Fruit fly (Drosophila melanogaster) whole organism, embryonic: ENCODE results near the gene CG12078.

Experiments
- Adf1 ChIP-seq: fragments of 200-800 bp; sonication (Bioruptor generic); IDR thresholded peaks from 2 replicates; pipeline ENCODE4 v1.3.6; 2022; ENCODE audit warnings: missing biosample characterization, missing genetic modification characterization
- CG10366 ChIP-seq: fragments of 200-800 bp; sonication (Bioruptor generic); IDR thresholded peaks from 2 replicates; pipeline ENCODE4 v1.3.6; 2022; ENCODE audit warnings: missing biosample characterization, missing genetic modification characterization
- CG10543 ChIP-seq: fragments of 200-800 bp; sonication (Bioruptor generic); optimal IDR thresholded peaks from 3 replicates; lab custom pipeline; 2017; ENCODE audit warnings: missing biosample characterization, mild to moderate bottlenecking, missing genetic modification characterization, moderate library complexity
- CG12744 ChIP-seq: fragments of 200-800 bp; sonication (Bioruptor generic); optimal IDR thresholded peaks from 2 replicates; lab custom pipeline; 2016; ENCODE audit warnings: missing biosample characterization, missing genetic modification characterization
- CG14014 ChIP-seq: fragments of 200-800 bp; sonication (Bioruptor generic); IDR thresholded peaks from 2 replicates; pipeline ENCODE4 v1.3.6; 2022; ENCODE audit warnings: missing biosample characterization, missing genetic modification characterization
- CG16815 ChIP-seq: fragments of 200-800 bp; sonication (Bioruptor generic); optimal IDR thresholded peaks from 3 replicates; lab custom pipeline; 2017; ENCODE audit warnings: missing biosample characterization, mild to moderate bottlenecking, missing genetic modification characterization
- CG17612 ChIP-seq: fragments of 200-800 bp; sonication (Bioruptor generic); IDR thresholded peaks from 2 replicates; pipeline ENCODE4 v1.3.6; 2022; ENCODE audit warnings: missing biosample characterization, missing genetic modification characterization
- CG2199 ChIP-seq: fragments of 200-800 bp; sonication (Bioruptor generic); IDR thresholded peaks from 3 replicates; pipeline ENCODE4 v1.3.6; 2022; ENCODE audit warnings: missing biosample characterization, missing genetic modification characterization
- CG2875 ChIP-seq: fragments of 200-800 bp; sonication (Bioruptor generic); optimal IDR thresholded peaks from 2 replicates; lab custom pipeline; 2017; ENCODE audit warnings: missing biosample characterization, mild to moderate bottlenecking, missing genetic modification characterization, missing genetic modification reagents
- CG2889 ChIP-seq: fragments of 200-800 bp; sonication (Bioruptor generic); IDR thresholded peaks from 3 replicates; pipeline ENCODE4 v1.3.6; 2022; ENCODE audit warnings: missing biosample characterization, missing genetic modification characterization
- CG31388 ChIP-seq: fragments of 200-800 bp; sonication (Bioruptor generic); optimal IDR thresholded peaks from 2 replicates; lab custom pipeline; 2016; ENCODE audit warnings: missing biosample characterization, missing genetic modification characterization
- CG4360 ChIP-seq: fragments of 200-800 bp; sonication (Bioruptor generic); IDR thresholded peaks from 2 replicates; pipeline ENCODE4 v1.3.6; 2022; ENCODE audit warnings: missing biosample characterization, missing genetic modification characterization
- CG8290 ChIP-seq, 3 experiments: fragments of 200-800 bp; sonication (Bioruptor generic); optimal IDR thresholded peaks; 2 replicates each; lab custom pipeline; 2016 to 2019; ENCODE audit warnings: missing biosample characterization in 3 of 3, missing genetic modification characterization in 3 of 3, mild to moderate bottlenecking in 2 of 3, moderate library complexity in 1 of 3
- CG8359 ChIP-seq: fragments of 200-800 bp; sonication (Bioruptor generic); optimal IDR thresholded peaks from 2 replicates; lab custom pipeline; 2017; ENCODE audit warnings: missing biosample characterization, mild to moderate bottlenecking, missing genetic modification characterization, borderline replicate concordance
- CG9609 ChIP-seq: fragments of 200-800 bp; sonication (Bioruptor generic); optimal IDR thresholded peaks from 3 replicates; lab custom pipeline; 2016; ENCODE audit warnings: missing biosample characterization, missing genetic modification characterization
- CG9727 ChIP-seq: fragments of 200-800 bp; sonication (Bioruptor generic); optimal IDR thresholded peaks from 3 replicates; lab custom pipeline; 2017; ENCODE audit warnings: missing biosample characterization, mild to moderate bottlenecking, missing genetic modification characterization
- CG9932 ChIP-seq: fragments of 200-800 bp; sonication (Bioruptor generic); IDR thresholded peaks from 2 replicates; pipeline ENCODE4 v1.3.6; 2022; ENCODE audit warnings: missing biosample characterization, missing genetic modification characterization
- CkIIα-i1 ChIP-seq: fragments of 200-800 bp; sonication (Bioruptor generic); IDR thresholded peaks from 2 replicates; pipeline ENCODE4 v1.3.6; 2022; ENCODE audit warnings: missing biosample characterization, missing genetic modification characterization
- CoRest ChIP-seq: fragments of 200-800 bp; sonication (Bioruptor generic); optimal IDR thresholded peaks from 3 replicates; lab custom pipeline; 2018; ENCODE audit warnings: missing biosample characterization, mild to moderate bottlenecking, missing genetic modification characterization, moderate library complexity
- Doc3 ChIP-seq: fragments of 200-800 bp; sonication (Bioruptor generic); IDR thresholded peaks from 3 replicates; pipeline ENCODE4 v1.3.6; 2022; ENCODE audit warnings: missing biosample characterization, missing genetic modification characterization; ENCODE audit not compliant: partially characterized antibody
- ERR ChIP-seq: fragments of 200-800 bp; sonication (Bioruptor generic); optimal IDR thresholded peaks from 2 replicates; lab custom pipeline; 2016; ENCODE audit warnings: missing biosample characterization, missing genetic modification characterization
- Eip74EF ChIP-seq, 2 experiments: fragments of 200-800 bp in 1 of 2; fragments of >200 bp in 1 of 2; sonication (Bioruptor generic) in 1 of 2; optimal IDR thresholded peaks; 2 replicates each; lab custom pipeline; 2017 to 2019; ENCODE audit warnings: missing biosample characterization in 2 of 2, missing genetic modification characterization in 2 of 2, mild to moderate bottlenecking in 1 of 2, moderate library complexity in 1 of 2
- Gsc ChIP-seq: fragments of 200-800 bp; sonication (Bioruptor generic); IDR thresholded peaks from 2 replicates; pipeline ENCODE4 v1.3.6; 2022; ENCODE audit warnings: missing biosample characterization, missing genetic modification characterization
- NC2α ChIP-seq: fragments of 200-800 bp; sonication (Bioruptor generic); optimal IDR thresholded peaks from 2 replicates; lab custom pipeline; 2016; ENCODE audit warnings: missing biosample characterization, missing genetic modification characterization
- Sry-δ ChIP-seq: fragments of 200-800 bp; sonication (Bioruptor generic); optimal IDR thresholded peaks from 2 replicates; lab custom pipeline; 2016; ENCODE audit warnings: missing biosample characterization, missing genetic modification characterization
- ap ChIP-seq: fragments of 200-800 bp; sonication (Bioruptor generic); IDR thresholded peaks from 2 replicates; pipeline ENCODE4 v1.3.6; 2022; ENCODE audit warnings: missing biosample characterization, missing genetic modification characterization
- ato ChIP-seq: fragments of 200-800 bp; sonication (Bioruptor generic); IDR thresholded peaks from 2 replicates; pipeline ENCODE4 v1.3.6; 2022; ENCODE audit warnings: missing biosample characterization, missing genetic modification characterization; ENCODE audit not compliant: partially characterized antibody
- cas ChIP-seq: fragments of 200-800 bp; sonication (Bioruptor generic); IDR thresholded peaks from 2 replicates; pipeline ENCODE4 v1.3.6; 2022; ENCODE audit warnings: missing biosample characterization, missing genetic modification characterization
- croc ChIP-seq: fragments of 200-800 bp; sonication (Bioruptor generic); conservative IDR thresholded peaks from 3 replicates; pipeline ENCODE4 v1.3.6; 2022; ENCODE audit warnings: missing biosample characterization, missing genetic modification characterization
- ewg ChIP-seq: fragments of 200-800 bp; sonication (Bioruptor generic); optimal IDR thresholded peaks from 3 replicates; lab custom pipeline; 2017; ENCODE audit warnings: mild to moderate bottlenecking, missing biosample characterization, missing genetic modification reagents, missing genetic modification characterization
- fd96Cb ChIP-seq: fragments of 200-800 bp; sonication (Bioruptor generic); optimal IDR thresholded peaks from 2 replicates; lab custom pipeline; 2018; ENCODE audit warnings: missing biosample characterization, mild to moderate bottlenecking, missing genetic modification characterization, moderate library complexity
- ftz-f1 ChIP-seq: fragments of 200-800 bp; sonication (Bioruptor generic); optimal IDR thresholded peaks from 2 replicates; lab custom pipeline; 2016; ENCODE audit warnings: missing biosample characterization, missing genetic modification characterization
- gem ChIP-seq: fragments of 200-800 bp; sonication (Bioruptor generic); optimal IDR thresholded peaks from 2 replicates; lab custom pipeline; 2019; ENCODE audit warnings: missing biosample characterization, mild to moderate bottlenecking, missing genetic modification characterization, moderate library complexity
- gfzf ChIP-seq: fragments of 200-800 bp; sonication (Bioruptor generic); optimal IDR thresholded peaks from 2 replicates; lab custom pipeline; 2016; ENCODE audit warnings: missing biosample characterization, mild to moderate bottlenecking, missing genetic modification characterization, moderate library complexity
- h ChIP-seq: fragments of >200 bp; optimal IDR thresholded peaks from 2 replicates; lab custom pipeline; 2017
- hbn ChIP-seq: fragments of 200-800 bp; sonication (Bioruptor generic); IDR thresholded peaks from 2 replicates; pipeline ENCODE4 v1.3.6; 2022; ENCODE audit warnings: missing biosample characterization, missing genetic modification characterization; ENCODE audit not compliant: partially characterized antibody
- mld ChIP-seq: fragments of 200-800 bp; sonication (Bioruptor generic); IDR thresholded peaks from 3 replicates; pipeline ENCODE4 v1.3.6; 2022; ENCODE audit warnings: missing biosample characterization, missing genetic modification characterization; ENCODE audit not compliant: partially characterized antibody
- p53 ChIP-seq: fragments of 200-800 bp; sonication (Bioruptor generic); optimal IDR thresholded peaks from 2 replicates; lab custom pipeline; 2016; ENCODE audit warnings: missing biosample characterization, missing genetic modification characterization
- pan ChIP-seq, 4 experiments: fragments of >200 bp in 3 of 4; fragments of 200-800 bp in 1 of 4; sonication (Bioruptor generic) in 1 of 4; optimal IDR thresholded peaks in 3 of 4; IDR thresholded peaks in 1 of 4; 2 replicates each; pipeline versions ENCODE4 v1.3.6 to Lab custom; 2017 to 2022; ENCODE audit warnings: missing biosample characterization in 2 of 4, missing genetic modification characterization in 2 of 4, mixed read lengths in 1 of 4
- pzg ChIP-seq: fragments of 200-800 bp; sonication (Bioruptor generic); optimal IDR thresholded peaks from 3 replicates; lab custom pipeline; 2018; ENCODE audit warnings: missing biosample characterization, mild to moderate bottlenecking, missing genetic modification characterization, moderate library complexity
- schlank ChIP-seq: fragments of 200-800 bp; sonication (Bioruptor generic); optimal IDR thresholded peaks from 2 replicates; lab custom pipeline; 2018; ENCODE audit warnings: missing biosample characterization, mild to moderate bottlenecking, missing genetic modification characterization
- slou ChIP-seq: fragments of 200-800 bp; sonication (Bioruptor generic); optimal IDR thresholded peaks from 3 replicates; lab custom pipeline; 2016; ENCODE audit warnings: missing biosample characterization, missing genetic modification characterization
- sob ChIP-seq: fragments of 200-800 bp; sonication (Bioruptor generic); IDR thresholded peaks from 2 replicates; pipeline ENCODE4 v1.3.6; 2022; ENCODE audit warnings: missing biosample characterization, missing genetic modification characterization
- sqz ChIP-seq: fragments of 200-800 bp; sonication (Bioruptor generic); optimal IDR thresholded peaks from 3 replicates; lab custom pipeline; 2018; ENCODE audit warnings: missing biosample characterization, mild to moderate bottlenecking, missing genetic modification characterization
- stwl ChIP-seq: fragments of 200-800 bp; sonication (Bioruptor generic); optimal IDR thresholded peaks from 3 replicates; lab custom pipeline; 2018; ENCODE audit warnings: missing biosample characterization, mild to moderate bottlenecking, missing genetic modification characterization, moderate library complexity
- tna ChIP-seq: fragments of 200-800 bp; sonication (Bioruptor generic); IDR thresholded peaks from 2 replicates; pipeline ENCODE4 v1.3.6; 2022; ENCODE audit warnings: missing biosample characterization, missing genetic modification characterization; ENCODE audit not compliant: partially characterized antibody
- trem ChIP-seq: fragments of 200-800 bp; optimal IDR thresholded peaks from 3 replicates; lab custom pipeline; 2019; ENCODE audit warnings: missing biosample characterization, mild to moderate bottlenecking, missing genetic modification characterization, moderate library complexity

CG12078 gene

dm6 chr3L:3248714-3249663 lies 4.9 kb upstream of the CG12078 start (continued):
- no peak for TF ChIP-seq stwl (tag; lab: Kevin White, UChicago)
- peak; percentile 22 for TF ChIP-seq Adf1 (GFP tag; lab: Robert Waterston, UW)
- no peak for TF ChIP-seq hbn (GFP tag; lab: Robert Waterston, UW)
- no peak for TF ChIP-seq sqz (GFP tag; lab: Kevin White, UChicago)
- TF ChIP-seq slou (GFP tag; lab: Kevin White, UChicago): no peak
- TF ChIP-seq croc (GFP tag; lab: Robert Waterston, UW): no peak
- no peak for TF ChIP-seq CG31388
- TF ChIP-seq CG17612 (GFP tag; lab: Robert Waterston, UW): no peak
- no peak for TF ChIP-seq sob (GFP tag; lab: Robert Waterston, UW)
- TF ChIP-seq pzg (GFP tag; lab: Kevin White, UChicago): no peak
- TF ChIP-seq CG2875 (GFP tag; lab: Kevin White, UChicago): peak; percentile 27
- TF ChIP-seq Gsc: no peak
- peak; percentile 33 for TF ChIP-seq CG16815 (GFP tag; lab: Kevin White, UChicago)
- peak; percentile 51 for TF ChIP-seq ewg (GFP tag; lab: Kevin White, UChicago)
- no peak for TF ChIP-seq CG8359 (GFP tag; lab: Kevin White, UChicago)
- no peak for TF ChIP-seq Eip74EF (GFP tag; optimal IDR thresholded peaks at IDR 0.05; lab: Kevin White, UChicago)
- no peak for TF ChIP-seq CG14014 (GFP tag; lab: Robert Waterston, UW)
- no peak for TF ChIP-seq CG8290 (GFP tag; optimal IDR thresholded peaks at IDR 0.05; lab: Kevin White, UChicago)
- TF ChIP-seq CG8290 (tag; optimal IDR thresholded peaks at IDR 0.05; lab: Kevin White, UChicago): no peak
- TF ChIP-seq CoRest (tag; lab: Kevin White, UChicago): peak; percentile 66
- TF ChIP-seq trem (tag; lab: Kevin White, UChicago): no peak
- no peak for TF ChIP-seq ERR
- no peak for TF ChIP-seq CG9932
- TF ChIP-seq CkIIα-i1 (GFP tag; lab: Robert Waterston, UW): no peak
- TF ChIP-seq cas (GFP tag; lab: Robert Waterston, UW): no peak
- peak; percentile 2 for TF ChIP-seq NC2α (GFP tag; lab: Kevin White, UChicago)
- no peak for TF ChIP-seq h (lab: Kevin White, UChicago)
- TF ChIP-seq ato (GFP tag; lab: Robert Waterston, UW): no peak
- TF ChIP-seq gem (tag; lab: Kevin White, UChicago): peak; percentile 45
- no peak for TF ChIP-seq CG9609
- TF ChIP-seq CG9727: peak; percentile 55
- TF ChIP-seq Doc3 (GFP tag; lab: Robert Waterston, UW): no peak
- no peak; the same call in 1 of the 2 replicates for TF ChIP-seq CG10366 (GFP tag; lab: Robert Waterston, UW)
- no peak for TF ChIP-seq CG2199 (GFP tag; lab: Robert Waterston, UW)
- no peak for TF ChIP-seq pan (optimal IDR thresholded peaks at IDR 0.05; lab: Kevin White, UChicago)
- TF ChIP-seq pan (GFP tag; optimal IDR thresholded peaks at IDR 0.05 in 1 of 2, IDR thresholded peaks at IDR 0.05 in 1 of 2): no peak
- TF ChIP-seq tna: no peak
- TF ChIP-seq p53: no peak
- TF ChIP-seq mld: no peak
- no peak for TF ChIP-seq gfzf (GFP tag; lab: Kevin White, UChicago)
- 0 out of 2 replicates have a peak, but pooled peaks have one; percentile 4 for TF ChIP-seq ap (GFP tag; lab: Robert Waterston, UW)
- TF ChIP-seq ftz-f1 (GFP tag; lab: Kevin White, UChicago): no peak
- TF ChIP-seq Sry-δ (GFP tag; lab: Kevin White, UChicago): no peak
- TF ChIP-seq CG4360 (GFP tag; lab: Robert Waterston, UW): no peak
- no peak for TF ChIP-seq CG2889
- no peak for TF ChIP-seq CG12744 (GFP tag; lab: Kevin White, UChicago)
- no peak for TF ChIP-seq CG10543 (GFP tag; lab: Kevin White, UChicago)
- TF ChIP-seq fd96Cb (tag; lab: Kevin White, UChicago): peak; percentile 38
- no peak for TF ChIP-seq schlank
